Worm (Caenorhabditis elegans): ENCODE results near the gene F10E7.6.

F10E7.6 gene

DNA sequence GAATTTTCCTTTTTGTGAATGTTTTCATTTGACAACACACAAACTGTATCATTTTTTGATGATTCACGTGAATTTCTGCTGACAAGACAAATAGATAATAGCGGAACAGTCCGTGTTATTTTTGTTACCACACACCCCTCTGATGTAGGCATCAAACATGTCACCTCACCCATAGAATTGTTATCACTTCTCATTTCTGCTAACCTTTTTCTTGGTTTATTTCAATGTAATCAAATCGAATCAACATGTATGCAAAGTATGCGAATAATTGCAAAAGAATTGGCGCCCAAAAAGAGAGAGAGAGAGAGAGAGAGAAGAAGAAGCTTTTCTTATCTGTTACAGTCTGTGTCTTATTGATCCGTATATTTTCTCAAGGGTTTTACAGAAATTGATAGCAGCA, 44.5 kb downstream of the F10E7.6 start:
- TF ChIP-seq fos-1 (tag; optimal IDR thresholded peaks at IDR 0.05) (peak; percentile 52), sma-9 (GFP tag; optimal IDR thresholded peaks at IDR 0.05) (peak; percentile 60), sma-9 (tag; optimal IDR thresholded peaks at IDR 0.05) (no peak), nhr-129 (tag; optimal IDR thresholded peaks at IDR 0.05) (no peak), gmeb-1 (tag; optimal IDR thresholded peaks at IDR 0.05) (peak; percentile 27), C34F6.9 (tag; optimal IDR thresholded peaks at IDR 0.05) (no peak), crh-2 (tag; optimal IDR thresholded peaks at IDR 0.05) (peak; percentile 43), nhr-23 (tag; optimal IDR thresholded peaks at IDR 0.05) (no peak)

DNA sequence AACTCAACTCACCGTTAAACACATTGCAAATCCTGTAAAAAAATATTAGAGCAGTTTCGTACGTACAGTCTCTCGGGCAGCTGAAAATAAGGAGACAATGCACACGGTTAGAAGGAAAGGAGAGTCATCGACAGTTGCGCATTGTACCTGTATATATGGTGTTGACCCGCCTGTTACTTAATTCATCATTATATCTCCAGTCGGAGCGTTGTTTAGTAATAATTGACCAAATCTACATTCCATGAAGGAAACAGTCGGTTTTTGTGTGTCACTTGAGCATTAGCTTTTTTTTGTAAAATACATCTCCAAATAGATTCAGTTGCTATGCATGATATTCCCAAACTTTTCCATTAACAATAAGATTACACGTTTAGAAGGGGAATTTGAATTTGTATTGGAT, 48.6 kb downstream of the F10E7.6 start, which contains the start of gene C27H5.12:
Gene C27H5.12 (minus strand): TSS at position 101 of the 400 bp plus-strand sequence.
- TF ChIP-seq egl-27 (tag; optimal IDR thresholded peaks at IDR 0.05) (no peak), peb-1 (tag; optimal IDR thresholded peaks at IDR 0.05) (no peak), elt-3 (tag; optimal IDR thresholded peaks at IDR 0.05) (no peak), blmp-1 (tag; optimal IDR thresholded peaks at IDR 0.05; ENCODE audit: insufficient read depth) (no peak), nhr-25 (tag; optimal IDR thresholded peaks at IDR 0.05) (no peak), lin-39 (tag; optimal IDR thresholded peaks at IDR 0.05) (no peak), ceh-16 (tag; optimal IDR thresholded peaks at IDR 0.05) (no peak), sma-9 (GFP tag; optimal IDR thresholded peaks at IDR 0.05) (no peak), sma-9 (tag; optimal IDR thresholded peaks at IDR 0.05) (no peak)

All from whole organism, L2 larva.